Fruit fly (Drosophila melanogaster) whole organism: ENCODE data around the gene CG7896.

ENCODE experiments used
- pan ChIP-seq: fragments of >200 bp; optimal IDR thresholded peaks from 2 replicates; lab custom pipeline; 2017
- psq ChIP-seq: fragments of >200 bp; optimal IDR thresholded peaks from 2 replicates; lab custom pipeline; 2017
- usp ChIP-seq: fragments of >200 bp; optimal IDR thresholded peaks from 2 replicates; lab custom pipeline; 2017; ENCODE audit warnings: missing biosample characterization, missing genetic modification characterization, mixed read lengths

- TF ChIP-seq pan (lab: Kevin White, UChicago) (no peak), psq (lab: Kevin White, UChicago) (no peak), usp (GFP tag; lab: Kevin White, UChicago) (no peak)
Observed at dm6 chr3R:29997607-29998236, 14.5 kb downstream of the CG7896 start, which contains the start of the genes CG15525 and CG11504.
